Worm (Caenorhabditis elegans) whole organism, mixed stage, embryonic: Measurements from ENCODE around the gene trx-3.
A peak's percentile ranks its signal among the peaks of the same experiment; 100 is the strongest.

Experiments used
- M03D4.4 ChIP-seq: sonication (generic microtip); optimal IDR thresholded peaks from 2 replicates; lab custom pipeline; 2017; ENCODE audit warnings: mild to moderate bottlenecking, missing genetic modification characterization, missing compliant biosample characterization
- blmp-1 ChIP-seq: fragments of 150-350 bp; optimal IDR thresholded peaks from 2 replicates; lab custom pipeline; 2014; ENCODE audit warnings: missing biosample characterization, missing genetic modification characterization
- ceh-83 ChIP-seq: fragments of 200-800 bp; sonication (Bioruptor generic); optimal IDR thresholded peaks from 2 replicates; lab custom pipeline; 2018; ENCODE audit warnings: mild to moderate bottlenecking, missing genetic modification characterization, missing compliant biosample characterization
- ces-1 ChIP-seq: fragments of 150-350 bp; optimal IDR thresholded peaks from 2 replicates; lab custom pipeline; 2014; ENCODE audit warnings: missing biosample characterization, missing genetic modification reagents, missing genetic modification characterization
- cnd-1 ChIP-seq: fragments of 200-800 bp; sonication (Bioruptor generic); optimal IDR thresholded peaks from 2 replicates; lab custom pipeline; 2018; ENCODE audit warnings: mild to moderate bottlenecking, missing genetic modification characterization, missing compliant biosample characterization
- drap-1 ChIP-seq: fragments of 200-800 bp; sonication (Bioruptor generic); optimal IDR thresholded peaks from 3 replicates; lab custom pipeline; 2018; ENCODE audit warnings: mild to moderate bottlenecking, missing genetic modification characterization, missing compliant biosample characterization
- elt-1 ChIP-seq: sonication (generic microtip); optimal IDR thresholded peaks from 2 replicates; lab custom pipeline; 2017; ENCODE audit warnings: missing genetic modification characterization, mild to moderate bottlenecking, missing compliant biosample characterization, antibody characterized with exemption, moderate library complexity, borderline replicate concordance; ENCODE audit not compliant: insufficient read depth
- hlh-1 ChIP-seq: fragments of 150-350 bp; optimal IDR thresholded peaks from 2 replicates; lab custom pipeline; 2014; ENCODE audit warnings: missing biosample characterization, missing genetic modification reagents, missing genetic modification characterization
- lin-13 ChIP-seq: fragments of 150-350 bp; optimal IDR thresholded peaks from 2 replicates; lab custom pipeline; 2014; ENCODE audit warnings: missing biosample characterization, missing genetic modification characterization
- lin-32 ChIP-seq: fragments of 200-800 bp; sonication (Bioruptor generic); optimal IDR thresholded peaks from 2 replicates; lab custom pipeline; 2018; ENCODE audit warnings: mild to moderate bottlenecking, missing genetic modification characterization, missing compliant biosample characterization
- lsy-2 ChIP-seq: fragments of 150-350 bp; optimal IDR thresholded peaks from 2 replicates; lab custom pipeline; 2014; ENCODE audit warnings: missing biosample characterization, missing genetic modification characterization
- mab-5 ChIP-seq: fragments of 150-350 bp; optimal IDR thresholded peaks from 2 replicates; lab custom pipeline; 2014; ENCODE audit warnings: missing biosample characterization, missing genetic modification characterization
- mep-1 ChIP-seq: fragments of 150-350 bp; optimal IDR thresholded peaks from 2 replicates; lab custom pipeline; 2017; ENCODE audit warnings: missing biosample characterization, missing genetic modification reagents, missing genetic modification characterization, inconsistent platforms
- mls-2 ChIP-seq: sonication (generic microtip); optimal IDR thresholded peaks from 2 replicates; lab custom pipeline; 2016; ENCODE audit warnings: mild to moderate bottlenecking, missing genetic modification characterization, moderate library complexity, missing compliant biosample characterization
- nhr-2 ChIP-seq: fragments of 150-350 bp; optimal IDR thresholded peaks from 2 replicates; lab custom pipeline; 2014; ENCODE audit warnings: missing biosample characterization, missing genetic modification characterization
- nhr-237 ChIP-seq: fragments of 150-350 bp; optimal IDR thresholded peaks from 2 replicates; lab custom pipeline; 2014; ENCODE audit warnings: missing biosample characterization, missing genetic modification characterization
- nhr-28 ChIP-seq: fragments of 150-350 bp; optimal IDR thresholded peaks from 2 replicates; lab custom pipeline; 2014; ENCODE audit warnings: missing biosample characterization, missing genetic modification characterization
- pha-4 ChIP-seq: fragments of 150-350 bp; optimal IDR thresholded peaks from 2 replicates; lab custom pipeline; 2018; ENCODE audit warnings: missing biosample characterization, missing genetic modification reagents, missing genetic modification characterization
- sem-2 ChIP-seq: fragments of 200-800 bp; sonication (Bioruptor generic); optimal IDR thresholded peaks from 2 replicates; lab custom pipeline; 2018; ENCODE audit warnings: mild to moderate bottlenecking, missing genetic modification characterization, missing compliant biosample characterization
- snpc-4 ChIP-seq: fragments of 150-350 bp; optimal IDR thresholded peaks from 2 replicates; lab custom pipeline; 2014; ENCODE audit warnings: missing biosample characterization, missing genetic modification characterization
- unc-120 ChIP-seq: sonication (generic microtip); optimal IDR thresholded peaks from 2 replicates; lab custom pipeline; 2017; ENCODE audit warnings: missing genetic modification characterization, missing compliant biosample characterization; ENCODE audit not compliant: poor library complexity, severe bottlenecking
- unc-39 ChIP-seq: fragments of 150-350 bp; optimal IDR thresholded peaks from 2 replicates; lab custom pipeline; 2014; ENCODE audit warnings: missing biosample characterization, missing genetic modification characterization
- zip-8 ChIP-seq: fragments of 150-350 bp; optimal IDR thresholded peaks from 2 replicates; lab custom pipeline; 2014; ENCODE audit warnings: missing biosample characterization, missing genetic modification characterization
- ztf-11 ChIP-seq: fragments of 150-350 bp; optimal IDR thresholded peaks from 2 replicates; lab custom pipeline; 2014; ENCODE audit warnings: missing biosample characterization, missing genetic modification characterization

The trx-3 gene

DNA sequence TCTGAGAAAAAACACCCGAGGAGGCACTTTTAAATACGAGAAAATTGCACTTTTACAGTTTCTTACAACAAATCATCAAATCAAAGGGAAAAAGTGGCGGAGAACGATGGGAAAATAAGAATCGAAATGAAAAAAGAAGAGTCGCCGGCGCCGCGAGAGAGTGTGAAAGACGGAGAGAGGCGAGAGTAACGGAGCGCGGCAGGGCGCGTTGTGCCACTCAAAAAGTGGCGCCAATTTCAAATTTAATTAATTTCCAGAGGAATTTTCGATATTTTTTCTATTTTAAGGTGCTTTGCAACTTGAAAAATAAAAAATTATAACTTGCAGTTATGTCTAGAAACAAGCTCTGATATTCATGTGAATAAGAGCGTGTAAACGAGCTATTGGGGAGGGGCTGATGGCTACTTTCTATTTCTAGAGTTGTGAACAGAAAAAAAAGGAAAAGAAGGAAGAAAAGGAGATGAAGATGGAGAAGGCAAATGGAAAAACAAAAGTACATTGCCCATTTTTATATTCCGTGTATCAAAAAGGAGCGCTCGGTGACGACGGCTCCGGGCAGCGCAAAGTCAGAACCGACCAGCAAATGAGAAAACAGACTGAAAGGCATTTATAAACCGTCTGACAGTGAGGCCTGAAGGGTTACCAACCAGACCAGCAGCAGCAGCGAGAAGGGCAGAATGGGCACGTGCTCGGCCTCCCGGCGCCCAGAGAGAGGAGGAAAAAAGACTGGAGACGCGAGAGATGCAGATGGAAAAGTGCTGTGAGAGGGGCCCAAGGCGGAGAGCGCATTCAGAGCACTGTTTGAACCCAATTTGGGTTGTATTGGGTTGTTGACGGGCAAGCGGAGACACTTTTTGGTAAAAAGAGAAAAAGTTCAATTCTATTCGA is 15.7 kb upstream of the trx-3 start:
- TF ChIP-seq unc-120 (tag; lab: Kevin White, UChicago) (no peak), blmp-1 (tag; lab: Kevin White, UChicago) (no peak), elt-1 (tag; lab: Kevin White, UChicago) (no peak), lin-32 (no peak), unc-39 (no peak)

DNA sequence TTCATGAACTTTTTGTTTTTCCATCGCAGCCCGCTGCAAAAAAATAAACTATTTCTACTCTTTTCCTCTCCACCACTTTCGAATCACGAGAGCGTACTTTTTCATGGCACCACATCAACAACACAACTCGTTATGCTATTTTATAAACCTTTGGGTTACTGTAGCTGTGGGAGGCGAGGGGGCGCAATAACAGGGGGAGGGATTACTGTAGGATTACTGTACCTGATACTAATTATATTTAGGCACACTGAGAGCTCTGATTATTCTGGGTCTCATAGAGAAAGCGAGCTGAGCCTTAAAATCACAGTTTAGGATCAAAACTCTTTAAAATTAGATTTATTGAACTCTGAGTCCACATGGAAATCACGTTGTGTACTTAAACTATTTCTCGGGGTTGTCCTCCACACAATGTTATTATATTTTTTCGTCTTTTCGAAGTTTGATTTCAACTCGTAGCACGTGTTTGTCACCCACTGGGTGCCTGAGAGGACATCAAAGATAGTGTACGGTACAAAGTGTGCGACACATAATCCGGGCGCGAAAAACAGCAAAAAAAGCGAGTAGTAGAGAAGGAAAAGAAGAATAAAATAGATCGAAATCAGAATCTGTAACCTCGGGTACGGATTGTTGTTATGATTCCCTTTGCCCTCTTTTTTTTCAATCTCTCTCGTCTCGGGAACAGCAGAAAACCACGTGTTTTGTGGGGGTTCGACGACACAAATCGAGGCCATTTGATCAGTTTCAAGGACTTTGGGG is 14.2 kb upstream of the trx-3 start:
- no peak for TF ChIP-seq nhr-2 (tag; lab: Kevin White, UChicago)
- no peak for TF ChIP-seq unc-120 (tag; lab: Kevin White, UChicago)
- no peak for TF ChIP-seq nhr-28 (tag; lab: Kevin White, UChicago)

DNA sequence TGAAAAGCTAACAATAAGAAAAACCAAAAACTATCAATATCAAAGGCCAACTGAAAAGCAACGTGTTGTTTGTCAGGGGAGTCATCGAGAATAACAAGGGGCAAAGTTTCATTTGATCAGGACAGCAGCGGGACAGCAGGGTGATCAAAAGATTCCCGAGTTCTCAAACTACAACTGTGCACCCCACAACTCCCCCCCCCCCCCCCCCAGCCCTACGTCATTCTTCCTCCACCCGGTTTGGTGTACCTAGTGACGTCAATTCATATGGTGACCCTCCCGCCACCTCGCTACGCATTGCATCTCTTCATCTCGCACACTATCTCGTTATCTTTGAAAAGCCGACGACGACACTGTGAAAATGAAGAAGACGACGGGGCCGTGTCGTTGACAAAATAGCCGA is 13.1 kb upstream of the trx-3 start:
- TF ChIP-seq lin-13 (tag; lab: Kevin White, UChicago), result no peak
- TF ChIP-seq nhr-28 (tag; lab: Kevin White, UChicago), result no peak
- TF ChIP-seq drap-1 (GFP tag; lab: Kevin White, UChicago), result no peak
- TF ChIP-seq zip-8 (tag; lab: Kevin White, UChicago), result no peak
- no peak for TF ChIP-seq mls-2
- TF ChIP-seq nhr-237, result no peak
- no peak for TF ChIP-seq unc-39

DNA sequence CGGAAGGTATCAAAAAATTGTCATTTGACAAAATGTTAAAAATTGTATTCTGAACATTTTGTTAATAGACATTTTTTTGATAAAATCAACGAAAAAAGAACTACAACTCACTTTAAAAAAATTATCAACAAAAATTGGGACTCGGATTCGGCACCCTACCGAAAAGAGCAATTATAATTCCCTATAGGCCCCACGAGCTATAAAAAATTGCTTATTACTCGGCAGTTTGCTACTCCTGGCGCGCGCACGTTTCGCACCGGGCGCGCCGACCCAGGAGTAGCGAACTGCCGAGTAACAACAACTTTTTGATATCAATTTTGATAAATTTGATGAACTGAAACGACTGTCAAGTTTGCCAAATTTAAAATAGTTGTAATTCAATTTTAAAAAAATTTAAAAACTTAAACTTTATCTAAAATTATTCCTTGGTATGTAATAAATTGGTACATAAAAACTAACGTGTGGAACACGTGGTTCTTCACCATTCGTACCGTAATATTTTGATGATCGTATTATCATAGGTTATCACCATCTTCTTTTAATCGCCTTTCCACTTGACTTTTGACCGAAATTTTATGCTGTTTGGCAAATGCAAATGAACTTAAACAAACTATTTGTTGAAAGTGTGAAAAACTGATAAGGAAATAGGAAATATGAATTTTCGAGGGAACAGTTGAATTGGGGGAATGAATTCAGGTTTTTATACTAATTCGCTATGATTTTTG is 11.3 kb upstream of the trx-3 start:
- TF ChIP-seq sem-2 (no peak), M03D4.4 (tag; lab: Kevin White, UChicago) (no peak)

DNA sequence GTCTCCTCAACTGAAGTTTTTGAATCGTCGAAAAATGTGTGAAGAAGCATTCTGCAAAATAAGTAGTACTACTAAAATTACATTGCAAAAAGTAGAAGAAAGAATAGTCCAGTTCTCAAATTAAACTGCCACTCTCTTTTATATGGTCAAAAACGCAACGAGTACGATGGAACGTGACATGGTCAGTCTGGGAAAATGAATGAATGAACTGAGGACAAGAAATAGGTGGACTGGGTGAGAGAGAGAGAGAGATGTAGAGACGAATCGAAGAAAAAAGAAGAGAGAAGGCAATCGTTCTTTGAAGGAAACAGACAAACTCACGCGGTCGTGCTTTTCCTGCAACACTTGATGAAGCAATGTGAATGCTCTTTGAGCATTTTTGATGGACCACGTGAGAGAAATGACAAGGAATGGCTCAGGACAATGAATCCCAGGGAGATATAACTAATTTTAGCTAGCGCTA is 9.8 kb upstream of the trx-3 start, which contains the start of gene M01H9.3:
Gene M01H9.3 (minus strand): TSS at position 51 of the 463 bp plus-strand sequence.
- TF ChIP-seq mab-5 (tag; lab: Kevin White, UChicago) (no peak), lsy-2 (no peak), mep-1 (tag; lab: Kevin White, UChicago) (peak; percentile 19), mls-2 (no peak), lin-32 (no peak), elt-1 (tag; lab: Kevin White, UChicago) (no peak), cnd-1 (tag; lab: Kevin White, UChicago) (no peak), unc-120 (tag; lab: Kevin White, UChicago) (peak; percentile 35), drap-1 (GFP tag; lab: Kevin White, UChicago) (no peak)

DNA sequence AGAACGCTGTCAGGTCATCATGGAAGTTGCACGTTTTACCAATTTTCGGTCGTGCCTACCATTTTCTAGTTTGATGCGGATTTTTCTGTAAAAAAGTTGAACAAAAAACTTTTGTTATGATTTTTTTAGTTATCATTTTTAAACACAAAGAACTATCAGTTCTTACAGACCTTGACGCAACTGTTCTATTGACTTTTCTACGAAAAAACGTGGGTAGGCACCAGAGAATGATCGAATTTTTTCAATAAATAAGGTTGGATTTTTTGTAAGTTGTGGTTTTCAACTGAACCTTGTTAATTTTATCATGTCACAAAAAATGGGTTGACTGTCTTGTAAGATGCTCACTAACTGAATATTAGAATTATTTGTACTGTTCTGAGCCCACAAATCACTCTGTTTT is 8.2 kb upstream of the trx-3 start:
- no peak for TF ChIP-seq hlh-1 (tag; lab: Kevin White, UChicago)
- no peak for TF ChIP-seq unc-39
- no peak for TF ChIP-seq ces-1 (GFP tag; lab: Kevin White, UChicago)
- no peak for TF ChIP-seq sem-2
- TF ChIP-seq ceh-83 (GFP tag; lab: Kevin White, UChicago), result no peak
- TF ChIP-seq ztf-11, result no peak

DNA sequence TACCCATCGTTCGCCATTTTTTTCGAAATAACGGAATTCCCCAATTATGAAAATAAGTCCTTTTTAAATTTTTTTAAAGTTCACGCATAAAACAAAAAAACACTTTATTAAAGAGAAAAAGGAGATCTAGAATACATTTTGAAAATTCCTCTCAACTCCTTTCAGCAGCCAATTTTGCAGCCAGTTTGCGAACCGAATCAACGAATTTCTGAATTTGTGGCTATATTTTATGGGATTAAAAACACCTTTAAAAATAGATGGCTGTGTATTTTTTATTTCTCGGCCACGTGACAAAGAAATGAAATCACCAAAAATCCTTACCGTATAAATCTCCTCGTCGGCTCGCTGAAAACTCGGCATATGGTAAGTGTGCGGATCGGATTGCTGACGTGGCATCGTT is 6.8 kb upstream of the trx-3 start, which contains the start of gene M01H9.10:
Gene M01H9.10 (minus strand): TSS at position 101 of the 400 bp plus-strand sequence.
- TF ChIP-seq pha-4 (tag; lab: Kevin White, UChicago), result no peak
- no peak for TF ChIP-seq ztf-11
- TF ChIP-seq lsy-2, result no peak
- no peak for TF ChIP-seq elt-1 (tag; lab: Kevin White, UChicago)
- TF ChIP-seq mls-2, result no peak
- no peak for TF ChIP-seq zip-8 (tag; lab: Kevin White, UChicago)
- TF ChIP-seq nhr-28 (tag; lab: Kevin White, UChicago), result no peak
- no peak for TF ChIP-seq mab-5 (tag; lab: Kevin White, UChicago)
- TF ChIP-seq lin-32, result no peak
- TF ChIP-seq mep-1 (tag; lab: Kevin White, UChicago), result no peak
- TF ChIP-seq snpc-4 (tag; lab: Kevin White, UChicago), result no peak
- no peak for TF ChIP-seq drap-1 (GFP tag; lab: Kevin White, UChicago)
- no peak for TF ChIP-seq unc-120 (tag; lab: Kevin White, UChicago)
